Worm (Caenorhabditis elegans) whole organism, early embryonic: ENCODE measurements around the gene Y43F8C.5.

Source experiments
- aly-1 ChIP-seq: sonication (generic microtip); optimal IDR thresholded peaks from 2 replicates; lab custom pipeline; 2016; ENCODE audit warnings: missing genetic modification characterization, missing compliant biosample characterization
- ceh-36 ChIP-seq: sonication (generic microtip); optimal IDR thresholded peaks from 2 replicates; lab custom pipeline; 2016; ENCODE audit warnings: missing genetic modification characterization, inconsistent platforms, missing compliant biosample characterization
- pes-1 ChIP-seq: fragments of 200-800 bp; sonication (Bioruptor generic); IDR thresholded peaks from 2 replicates; pipeline ENCODE4 v1.3.6; 2022; ENCODE audit warnings: missing genetic modification reagents, missing genetic modification characterization, missing compliant biosample characterization
- scrt-1 ChIP-seq: fragments of 200-800 bp; sonication (Bioruptor generic); IDR thresholded peaks from 2 replicates; pipeline ENCODE4 v1.3.6; 2022; ENCODE audit warnings: missing genetic modification characterization, missing compliant biosample characterization
- sea-1 ChIP-seq: fragments of 200-800 bp; sonication (Bioruptor generic); conservative IDR thresholded peaks from 2 replicates; pipeline ENCODE4 v1.3.6; 2022; ENCODE audit warnings: missing genetic modification characterization, missing compliant biosample characterization

ce11 chrV:19671816-19672215, 39.4 kb upstream of the Y43F8C.5 start:
- TF ChIP-seq sea-1 (no peak), pes-1 (GFP tag; lab: Robert Waterston, UW) (no peak), ceh-36 (tag; lab: Kevin White, UChicago) (no peak), scrt-1 (GFP tag; lab: Robert Waterston, UW) (no peak), aly-1 (tag; lab: Kevin White, UChicago) (no peak)
